Worm (Caenorhabditis elegans): ENCODE results near the gene T01D1.3.

The T01D1.3 gene

ce11 chrII:155904-156303 is 19.9 kb downstream of the T01D1.3 start, which contains the start of gene mrpl-28 (continued):
- TF ChIP-seq gei-8 (GFP tag; optimal IDR thresholded peaks at IDR 0.05) (no peak), lim-7 (GFP tag; IDR thresholded peaks at IDR 0.05) (no peak), ZK337.2 (GFP tag; IDR thresholded peaks at IDR 0.05) (peak; percentile 55; the same call in 1 of the 2 replicates), lir-3 (tag; optimal IDR thresholded peaks at IDR 0.05) (no peak), nhr-76 (tag; optimal IDR thresholded peaks at IDR 0.05) (no peak), lin-38 (GFP tag; IDR thresholded peaks at IDR 0.05) (peak; percentile 99), nhr-25 (tag; optimal IDR thresholded peaks at IDR 0.05; ENCODE audit: borderline replicate concordance, insufficient read depth) (peak; percentile 36), Y105C5A.15 (GFP tag; IDR thresholded peaks at IDR 0.05) (no peak), nhr-102 (tag; optimal IDR thresholded peaks at IDR 0.05) (peak; percentile 74), vab-7 (GFP tag; IDR thresholded peaks at IDR 0.05) (0 out of 2 replicates have a peak, but pooled peaks have one; percentile 19), hlh-11 (tag; optimal IDR thresholded peaks at IDR 0.05) (peak; percentile 81), nhr-10 (tag; optimal IDR thresholded peaks at IDR 0.05) (no peak), spr-3 (GFP tag; optimal IDR thresholded peaks at IDR 0.05) (peak; percentile 55), mep-1 (tag; optimal IDR thresholded peaks at IDR 0.05) (peak; percentile 89), rbr-2 (tag; optimal IDR thresholded peaks at IDR 0.05) (peak; percentile 90), nhr-11 (tag; optimal IDR thresholded peaks at IDR 0.05) (peak; percentile 86), madf-9 (GFP tag; conservative IDR thresholded peaks at IDR 0.05) (0 out of 2 replicates have a peak, but pooled peaks have one; percentile 49), zfp-2 (tag; optimal IDR thresholded peaks at IDR 0.05) (peak; percentile 39), lsy-2 (tag; optimal IDR thresholded peaks at IDR 0.05) (peak; percentile 60 to 95), set-16 (GFP tag; IDR thresholded peaks at IDR 0.05) (no peak), dve-1 (tag; optimal IDR thresholded peaks at IDR 0.05; ENCODE audit: insufficient read depth) (peak; percentile 92), ceh-20 (GFP tag; IDR thresholded peaks at IDR 0.05) (peak; percentile 74), Y75B8A.6 (GFP tag; IDR thresholded peaks at IDR 0.05) (no peak), ceh-44 (GFP tag; IDR thresholded peaks at IDR 0.05) (no peak), php-3 (GFP tag; IDR thresholded peaks at IDR 0.05) (no peak), tag-97 (GFP tag; IDR thresholded peaks at IDR 0.05) (no peak), unc-62 (GFP tag; optimal IDR thresholded peaks at IDR 0.05 in 1 of 2) (peak in 1 of 2 experiments; percentile 93), unc-62 (tag; optimal IDR thresholded peaks at IDR 0.05) (no peak), dmd-8 (GFP tag; IDR thresholded peaks at IDR 0.05) (no peak), ceh-82 (tag; optimal IDR thresholded peaks at IDR 0.05) (no peak), nhr-48 (tag; optimal IDR thresholded peaks at IDR 0.05) (peak; percentile 47), aha-1 (tag) (no peak), mdt-29 (GFP tag; IDR thresholded peaks at IDR 0.05) (no peak), dpl-1 (GFP tag; optimal IDR thresholded peaks at IDR 0.05) (peak; percentile 97), pha-4 (GFP tag; IDR thresholded peaks at IDR 0.05) (peak; percentile 80; the same call in 1 of the 2 replicates), pha-4 (tag; optimal IDR thresholded peaks at IDR 0.05) (peak; percentile 97), zag-1 (tag; optimal IDR thresholded peaks at IDR 0.05) (no peak), D1046.2 (GFP tag; IDR thresholded peaks at IDR 0.05) (no peak), daf-16 (GFP tag; optimal IDR thresholded peaks at IDR 0.05) (peak; percentile 19 to 35), daf-16 (tag; optimal IDR thresholded peaks at IDR 0.05) (peak; percentile 48), hmg-1.1 (GFP tag; IDR thresholded peaks at IDR 0.05) (peak; percentile 71), arid-1 (GFP tag; conservative IDR thresholded peaks at IDR 0.05) (peak; percentile 78), hif-1 (tag; optimal IDR thresholded peaks at IDR 0.05) (peak in 1 of 2 experiments; percentile 61), dmd-9 (GFP tag; IDR thresholded peaks at IDR 0.05) (no peak), ztf-11 (tag; optimal IDR thresholded peaks at IDR 0.05) (no peak), R02D3.7 (tag; optimal IDR thresholded peaks at IDR 0.05) (no peak), spr-1 (tag; optimal IDR thresholded peaks at IDR 0.05) (peak; percentile 71), zip-11 (GFP tag; IDR thresholded peaks at IDR 0.05) (no peak), pqm-1 (tag; optimal IDR thresholded peaks at IDR 0.05) (no peak), daf-19 (GFP tag; conservative IDR thresholded peaks at IDR 0.05) (no peak), mdl-1 (tag; optimal IDR thresholded peaks at IDR 0.05) (peak in 1 of 2 experiments; percentile 21), zfp-3 (GFP tag; conservative IDR thresholded peaks at IDR 0.05) (peak; percentile 57)

Measured in whole organism, L4 larva.